Worm (Caenorhabditis elegans): ENCODE data around the gene C55C3.7.

Gene C55C3.7

ce11 chrIV:5682547-5683234 is at the start of gene C55C3.7, which contains the start of gene C55C3.6:
TSS of gene C55C3.7 (minus strand) at chrIV:5682647.
TSS of gene C55C3.6 (plus strand) at chrIV:5683184.
- TF ChIP-seq mec-3 (tag; optimal IDR thresholded peaks at IDR 0.05; ENCODE audit: borderline replicate concordance) (no peak), ceh-9 (tag; optimal IDR thresholded peaks at IDR 0.05) (no peak), nhr-11 (tag; optimal IDR thresholded peaks at IDR 0.05) (no peak), hlh-8 (tag; optimal IDR thresholded peaks at IDR 0.05) (no peak), fax-1 (tag; optimal IDR thresholded peaks at IDR 0.05) (no peak), ceh-30 (tag; optimal IDR thresholded peaks at IDR 0.05) (no peak), unc-86 (tag; optimal IDR thresholded peaks at IDR 0.05) (no peak), elt-4 (tag; optimal IDR thresholded peaks at IDR 0.05) (no peak), Y22D7AL.16 (tag; optimal IDR thresholded peaks at IDR 0.05) (no peak), rnt-1 (tag; optimal IDR thresholded peaks at IDR 0.05) (no peak), elt-2 (tag; optimal IDR thresholded peaks at IDR 0.05) (no peak), che-1 (tag; optimal IDR thresholded peaks at IDR 0.05) (no peak), fkh-6 (tag; optimal IDR thresholded peaks at IDR 0.05) (no peak), lim-6 (tag; optimal IDR thresholded peaks at IDR 0.05) (no peak)

ce11 chrIV:5731597-5731996 is 49.1 kb upstream of the C55C3.7 start, which contains the start of gene H35B03.2:
TSS of gene H35B03.2 (minus strand) at chrIV:5731674.
- no peak for TF ChIP-seq tbx-7 (tag; optimal IDR thresholded peaks at IDR 0.05)
- TF ChIP-seq K09A11.1 (tag; optimal IDR thresholded peaks at IDR 0.05; ENCODE audit: insufficient read depth): peak; percentile 23
- peak; percentile 65 for TF ChIP-seq nfya-1 (tag; optimal IDR thresholded peaks at IDR 0.05)

ce11 chrIV:5725300-5725699 is 42.9 kb upstream of the C55C3.7 start, which contains the start of gene H35B03.1:
TSS of gene H35B03.1 (plus strand) at chrIV:5725600.
- peak; percentile 9 for TF ChIP-seq unc-42 (tag; optimal IDR thresholded peaks at IDR 0.05)
- no peak for TF ChIP-seq zip-5 (tag; optimal IDR thresholded peaks at IDR 0.05)

- TF ChIP-seq hlh-30 (tag; optimal IDR thresholded peaks at IDR 0.05; ENCODE audit: insufficient read depth) (no peak), hlh-15 (tag; optimal IDR thresholded peaks at IDR 0.05) (no peak), fkh-10 (GFP tag; optimal IDR thresholded peaks at IDR 0.05) (no peak), sox-2 (GFP tag; IDR thresholded peaks at IDR 0.05) (no peak), odd-2 (tag; optimal IDR thresholded peaks at IDR 0.05) (no peak), ceh-24 (tag; optimal IDR thresholded peaks at IDR 0.05) (no peak)
These were observed 41.2 kb upstream of the C55C3.7 start for ce11 chrIV:5723659-5724058.

ce11 chrIV:5715341-5716112 is 33.1 kb upstream of the C55C3.7 start:
- TF ChIP-seq madf-2 (tag; optimal IDR thresholded peaks at IDR 0.05): no peak
- peak; percentile 97 for TF ChIP-seq nfya-1 (tag; optimal IDR thresholded peaks at IDR 0.05)
- no peak for TF ChIP-seq che-1 (tag; optimal IDR thresholded peaks at IDR 0.05)

- TF ChIP-seq elt-2 (tag; optimal IDR thresholded peaks at IDR 0.05) (peak; percentile 20), hlh-6 (tag; optimal IDR thresholded peaks at IDR 0.05) (no peak)
These were observed 26.3 kb upstream of the C55C3.7 start, which contains the start of gene C55C3.1 for ce11 chrIV:5708796-5709195. TSS of gene C55C3.1 (plus strand) at chrIV:5709096.

- TF ChIP-seq nhr-232 (tag; optimal IDR thresholded peaks at IDR 0.05) (no peak), pha-4 (tag; optimal IDR thresholded peaks at IDR 0.05) (no peak), sdc-2 (tag; optimal IDR thresholded peaks at IDR 0.05) (no peak), unc-42 (tag; optimal IDR thresholded peaks at IDR 0.05) (no peak), K02D7.2 (tag; optimal IDR thresholded peaks at IDR 0.05) (no peak), pros-1 (tag; optimal IDR thresholded peaks at IDR 0.05) (no peak), npax-4 (tag; optimal IDR thresholded peaks at IDR 0.05) (no peak), fax-1 (tag; optimal IDR thresholded peaks at IDR 0.05) (no peak), nhr-11 (tag; optimal IDR thresholded peaks at IDR 0.05) (no peak), C38D4.7 (GFP tag; optimal IDR thresholded peaks at IDR 0.05) (no peak), hlh-13 (GFP tag; optimal IDR thresholded peaks at IDR 0.05) (no peak), ceh-48 (tag; optimal IDR thresholded peaks at IDR 0.05) (no peak), ceh-24 (tag; optimal IDR thresholded peaks at IDR 0.05) (no peak), ahr-1 (tag; optimal IDR thresholded peaks at IDR 0.05) (no peak)
These were observed 24.2 kb upstream of the C55C3.7 start for ce11 chrIV:5706603-5707002.
